Worm (Caenorhabditis elegans): Measurements from ENCODE around the gene nlt-1.

The nlt-1 gene

DNA sequence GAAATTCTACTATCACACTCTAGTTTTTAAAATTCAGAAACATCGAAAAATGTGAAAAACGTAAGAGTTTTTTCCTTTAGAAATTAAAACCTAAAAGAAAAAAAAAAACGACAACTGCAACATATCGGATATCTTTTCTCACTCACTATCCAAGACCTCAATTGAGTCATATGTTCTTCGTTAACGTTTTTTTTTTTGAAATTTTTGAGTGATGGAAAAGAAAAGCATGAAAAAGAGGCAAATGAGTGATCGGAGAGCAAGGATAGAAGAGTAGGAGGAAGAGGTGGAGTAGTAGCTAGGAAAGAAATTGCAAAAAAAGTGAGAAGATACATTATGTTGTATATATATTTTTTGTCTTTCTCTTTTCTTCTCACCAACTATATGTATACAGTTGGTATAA is 11.4 kb downstream of the nlt-1 start:
- TF ChIP-seq grh-1 (GFP tag; IDR thresholded peaks at IDR 0.05) (no peak), nhr-77 (tag; optimal IDR thresholded peaks at IDR 0.05) (no peak), rnt-1 (tag; optimal IDR thresholded peaks at IDR 0.05) (peak; percentile 2), unc-98 (GFP tag; IDR thresholded peaks at IDR 0.05) (no peak), F16B12.6 (tag; optimal IDR thresholded peaks at IDR 0.05) (no peak), ceh-8 (GFP tag; optimal IDR thresholded peaks at IDR 0.05) (no peak), pqm-1 (tag; optimal IDR thresholded peaks at IDR 0.05) (no peak), nhr-28 (tag; optimal IDR thresholded peaks at IDR 0.05) (no peak), zip-4 (GFP tag; optimal IDR thresholded peaks at IDR 0.05) (no peak), Y116A8C.19 (tag; optimal IDR thresholded peaks at IDR 0.05; ENCODE audit: borderline replicate concordance) (no peak), pag-3 (tag; optimal IDR thresholded peaks at IDR 0.05; ENCODE audit: borderline replicate concordance, insufficient read depth) (peak; percentile 31), fkh-4 (tag; optimal IDR thresholded peaks at IDR 0.05; ENCODE audit: borderline replicate concordance) (no peak), tbx-2 (tag; optimal IDR thresholded peaks at IDR 0.05) (peak; percentile 6), hlh-17 (GFP tag; optimal IDR thresholded peaks at IDR 0.05; ENCODE audit: borderline replicate concordance) (no peak), nhr-76 (tag; optimal IDR thresholded peaks at IDR 0.05) (no peak), ztf-4 (tag; optimal IDR thresholded peaks at IDR 0.05) (no peak), elt-2 (tag; optimal IDR thresholded peaks at IDR 0.05) (no peak), lin-35 (GFP tag; optimal IDR thresholded peaks at IDR 0.05) (no peak), blmp-1 (tag; optimal IDR thresholded peaks at IDR 0.05) (no peak), dsc-1 (tag; optimal IDR thresholded peaks at IDR 0.05) (peak; percentile 50), unc-130 (tag; optimal IDR thresholded peaks at IDR 0.05) (no peak), nhr-90 (tag; optimal IDR thresholded peaks at IDR 0.05; ENCODE audit: poor library complexity) (no peak), lin-14 (GFP tag; optimal IDR thresholded peaks at IDR 0.05) (peak; percentile 73), lsy-2 (tag; optimal IDR thresholded peaks at IDR 0.05) (no peak), C04F5.9 (tag; optimal IDR thresholded peaks at IDR 0.05) (no peak), tlp-1 (tag; optimal IDR thresholded peaks at IDR 0.05) (no peak)

DNA sequence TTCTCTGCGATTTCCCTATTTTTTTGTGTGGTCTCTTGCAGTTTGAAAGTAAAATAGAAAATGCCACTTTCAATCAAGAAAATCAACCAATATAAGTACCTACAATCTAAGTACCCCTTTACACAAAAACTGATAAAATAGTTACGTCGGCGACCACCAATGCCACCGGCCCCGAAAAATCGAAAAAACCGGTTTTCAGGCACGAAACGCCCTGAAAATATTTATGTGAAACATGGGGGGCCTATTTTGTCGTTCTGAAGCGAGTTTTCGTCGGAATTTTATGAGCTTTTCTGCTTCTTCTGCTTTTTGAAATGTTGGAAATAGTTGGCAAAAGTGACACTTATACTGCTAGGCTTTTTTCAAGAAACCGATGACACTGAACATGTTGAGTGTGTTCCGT is 12.3 kb downstream of the nlt-1 start:
- TF ChIP-seq nhr-85 (tag) (peak; percentile 39), nhr-28 (tag; optimal IDR thresholded peaks at IDR 0.05) (no peak), fos-1 (tag; optimal IDR thresholded peaks at IDR 0.05) (no peak), efl-3 (GFP tag; optimal IDR thresholded peaks at IDR 0.05) (no peak), efl-1 (optimal IDR thresholded peaks at IDR 0.05) (no peak), efl-1 (GFP tag; optimal IDR thresholded peaks at IDR 0.05 in 1 of 2) (peak in 1 of 2 experiments; percentile 64), grh-1 (GFP tag; IDR thresholded peaks at IDR 0.05) (peak; percentile 82), snpc-4 (tag; optimal IDR thresholded peaks at IDR 0.05) (no peak), vab-15 (tag; optimal IDR thresholded peaks at IDR 0.05) (no peak), lin-14 (GFP tag; optimal IDR thresholded peaks at IDR 0.05) (peak; percentile 12)

DNA sequence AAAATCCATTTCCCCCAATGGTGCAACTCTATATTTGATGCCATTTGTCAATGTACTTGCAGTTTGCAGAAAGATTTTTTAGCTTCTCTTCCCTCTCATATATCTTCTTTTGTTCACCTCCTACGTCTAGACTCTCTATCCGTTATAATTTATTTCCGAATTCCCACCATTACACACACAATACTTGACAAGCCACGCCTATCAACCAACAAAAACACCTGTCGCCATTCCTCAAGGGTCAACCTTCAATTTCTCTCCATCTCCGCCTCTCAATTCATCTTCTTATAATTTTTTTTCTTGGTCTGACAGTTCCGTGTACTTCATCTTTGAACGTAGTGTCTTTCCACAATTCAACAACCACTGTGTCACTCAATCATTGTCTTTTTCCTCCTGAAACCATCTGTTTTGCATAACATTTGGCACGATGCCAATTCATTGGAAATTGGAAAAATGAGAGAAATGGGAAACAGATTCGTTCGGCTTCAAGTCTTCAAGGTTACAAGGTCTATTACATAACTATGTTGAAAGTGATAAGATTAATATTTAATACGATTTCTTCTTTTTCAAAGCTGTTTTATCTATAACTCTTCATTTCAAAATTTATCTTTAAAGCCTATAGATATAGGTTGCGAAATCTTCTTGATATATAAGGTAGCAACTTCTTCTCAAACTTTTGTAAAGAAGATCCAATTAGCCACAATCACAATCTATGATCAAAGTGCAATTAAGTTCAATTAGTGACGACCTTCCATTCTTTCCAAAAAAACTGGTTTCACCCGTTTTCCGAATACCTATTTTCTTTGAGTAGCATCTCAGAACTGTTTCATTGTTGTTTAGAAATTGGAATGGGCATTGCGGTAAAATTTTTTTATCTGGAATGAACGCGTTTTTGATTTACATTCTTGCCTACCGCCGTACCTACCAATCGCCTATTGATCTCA is 14.0 kb downstream of the nlt-1 start:
- TF ChIP-seq nhr-85 (tag): peak; percentile 82
- TF ChIP-seq grh-1 (GFP tag; IDR thresholded peaks at IDR 0.05): peak; percentile 81
- TF ChIP-seq fkh-4 (tag; optimal IDR thresholded peaks at IDR 0.05; ENCODE audit: borderline replicate concordance): peak; percentile 96
- peak; percentile 27; the same call in 1 of the 2 replicates for TF ChIP-seq nhr-19 (GFP tag; conservative IDR thresholded peaks at IDR 0.05)
- TF ChIP-seq lin-14 (GFP tag; optimal IDR thresholded peaks at IDR 0.05): peak; percentile 45
- TF ChIP-seq elt-3 (tag; optimal IDR thresholded peaks at IDR 0.05): peak in 2 of 6 experiments; percentile 22 to 41
- TF ChIP-seq nhr-71 (tag; optimal IDR thresholded peaks at IDR 0.05): peak; percentile 18
- peak in 1 of 2 experiments; percentile 39 for TF ChIP-seq ztf-11 (tag; optimal IDR thresholded peaks at IDR 0.05)
- no peak for TF ChIP-seq xbp-1 (tag; optimal IDR thresholded peaks at IDR 0.05)
- no peak for TF ChIP-seq tlp-1 (tag; optimal IDR thresholded peaks at IDR 0.05)
- TF ChIP-seq hpl-2 (GFP tag; optimal IDR thresholded peaks at IDR 0.05): no peak
- TF ChIP-seq ceh-88 (GFP tag; IDR thresholded peaks at IDR 0.05): no peak
- TF ChIP-seq rnt-1 (tag; optimal IDR thresholded peaks at IDR 0.05): peak; percentile 34
- no peak for TF ChIP-seq zag-1 (tag; optimal IDR thresholded peaks at IDR 0.05)
- TF ChIP-seq tbx-2 (tag; optimal IDR thresholded peaks at IDR 0.05): peak; percentile 11
- no peak for TF ChIP-seq ceh-90 (tag; optimal IDR thresholded peaks at IDR 0.05)
- TF ChIP-seq C34B4.2 (tag; optimal IDR thresholded peaks at IDR 0.05): no peak
- peak; percentile 99 for TF ChIP-seq dsc-1 (tag; optimal IDR thresholded peaks at IDR 0.05)
- TF ChIP-seq mdl-1 (tag; optimal IDR thresholded peaks at IDR 0.05): no peak
- peak; percentile 2 for TF ChIP-seq blmp-1 (tag; optimal IDR thresholded peaks at IDR 0.05)
- no peak for TF ChIP-seq egl-27 (tag; optimal IDR thresholded peaks at IDR 0.05)
- TF ChIP-seq skn-1 (tag; optimal IDR thresholded peaks at IDR 0.05): no peak

All from whole organism, L1 larva.